Worm (Caenorhabditis elegans) whole organism, late embryonic: ENCODE data around the gene C05C10.7.

Experiments used
- C38D4.7 ChIP-seq: fragments of 200-800 bp; sonication (Bioruptor generic); optimal IDR thresholded peaks from 2 replicates; lab custom pipeline; 2018; ENCODE audit warnings: mild to moderate bottlenecking, missing genetic modification characterization, moderate library complexity, missing compliant biosample characterization
- K09A11.1 ChIP-seq: sonication (generic microtip); optimal IDR thresholded peaks from 2 replicates; lab custom pipeline; 2017; ENCODE audit warnings: antibody characterized with exemption, mild to moderate bottlenecking, missing genetic modification characterization, missing compliant biosample characterization; ENCODE audit not compliant: insufficient read depth
- ama-1 ChIP-seq: fragments of 150-350 bp; optimal IDR thresholded peaks from 2 replicates; lab custom pipeline; 2014
- ceh-2 ChIP-seq: sonication (generic microtip); optimal IDR thresholded peaks from 2 replicates; lab custom pipeline; 2016; ENCODE audit warnings: missing genotype, missing genetic modification characterization, missing compliant biosample characterization
- ets-4 ChIP-seq: sonication (generic microtip); optimal IDR thresholded peaks from 2 replicates; lab custom pipeline; 2016; ENCODE audit warnings: missing genetic modification characterization, missing compliant biosample characterization
- fkh-10 ChIP-seq: fragments of 150-350 bp; optimal IDR thresholded peaks from 2 replicates; lab custom pipeline; 2014; ENCODE audit warnings: missing biosample characterization, missing genetic modification reagents, missing genetic modification characterization

DNA sequence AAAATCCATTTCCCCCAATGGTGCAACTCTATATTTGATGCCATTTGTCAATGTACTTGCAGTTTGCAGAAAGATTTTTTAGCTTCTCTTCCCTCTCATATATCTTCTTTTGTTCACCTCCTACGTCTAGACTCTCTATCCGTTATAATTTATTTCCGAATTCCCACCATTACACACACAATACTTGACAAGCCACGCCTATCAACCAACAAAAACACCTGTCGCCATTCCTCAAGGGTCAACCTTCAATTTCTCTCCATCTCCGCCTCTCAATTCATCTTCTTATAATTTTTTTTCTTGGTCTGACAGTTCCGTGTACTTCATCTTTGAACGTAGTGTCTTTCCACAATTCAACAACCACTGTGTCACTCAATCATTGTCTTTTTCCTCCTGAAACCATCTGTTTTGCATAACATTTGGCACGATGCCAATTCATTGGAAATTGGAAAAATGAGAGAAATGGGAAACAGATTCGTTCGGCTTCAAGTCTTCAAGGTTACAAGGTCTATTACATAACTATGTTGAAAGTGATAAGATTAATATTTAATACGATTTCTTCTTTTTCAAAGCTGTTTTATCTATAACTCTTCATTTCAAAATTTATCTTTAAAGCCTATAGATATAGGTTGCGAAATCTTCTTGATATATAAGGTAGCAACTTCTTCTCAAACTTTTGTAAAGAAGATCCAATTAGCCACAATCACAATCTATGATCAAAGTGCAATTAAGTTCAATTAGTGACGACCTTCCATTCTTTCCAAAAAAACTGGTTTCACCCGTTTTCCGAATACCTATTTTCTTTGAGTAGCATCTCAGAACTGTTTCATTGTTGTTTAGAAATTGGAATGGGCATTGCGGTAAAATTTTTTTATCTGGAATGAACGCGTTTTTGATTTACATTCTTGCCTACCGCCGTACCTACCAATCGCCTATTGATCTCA, 48.1 kb upstream of the C05C10.7 start:
- no peak for TF ChIP-seq ets-4
- TF ChIP-seq ama-1 (lab: Kevin White, UChicago), result no peak
- no peak for TF ChIP-seq K09A11.1 (tag; lab: Kevin White, UChicago)
- no peak for TF ChIP-seq C38D4.7 (GFP tag; lab: Kevin White, UChicago)
- no peak for TF ChIP-seq ceh-2
- no peak for TF ChIP-seq fkh-10 (GFP tag; lab: Kevin White, UChicago)
